Worm (Caenorhabditis elegans) whole organism, early embryonic: ENCODE results near the gene Y113G7A.16.

Experiments used
- B0310.2 ChIP-seq: sonication (generic microtip); optimal IDR thresholded peaks from 2 replicates; lab custom pipeline; 2016; ENCODE audit warnings: mild to moderate bottlenecking, missing genetic modification characterization, missing compliant biosample characterization
- F13C5.2 ChIP-seq: sonication (generic microtip); optimal IDR thresholded peaks from 2 replicates; lab custom pipeline; 2017; ENCODE audit warnings: mild to moderate bottlenecking, missing genetic modification characterization, inconsistent platforms, missing compliant biosample characterization
- aly-1 ChIP-seq: sonication (generic microtip); optimal IDR thresholded peaks from 2 replicates; lab custom pipeline; 2016; ENCODE audit warnings: missing genetic modification characterization, missing compliant biosample characterization
- ama-1 ChIP-seq: fragments of 150-350 bp; optimal IDR thresholded peaks from 2 replicates; lab custom pipeline; 2014
- ceh-13 ChIP-seq: fragments of 200-800 bp; sonication (Bioruptor generic); optimal IDR thresholded peaks from 2 replicates; lab custom pipeline; 2018; ENCODE audit warnings: mild to moderate bottlenecking, missing genetic modification characterization, missing compliant biosample characterization
- ceh-36 ChIP-seq: sonication (generic microtip); optimal IDR thresholded peaks from 2 replicates; lab custom pipeline; 2016; ENCODE audit warnings: missing genetic modification characterization, inconsistent platforms, missing compliant biosample characterization
- ets-7 ChIP-seq: sonication (generic microtip); optimal IDR thresholded peaks from 2 replicates; lab custom pipeline; 2016; ENCODE audit warnings: missing genotype, missing genetic modification characterization, missing compliant biosample characterization
- flt-1 ChIP-seq: fragments of 200-800 bp; sonication (Bioruptor generic); IDR thresholded peaks from 2 replicates; pipeline ENCODE4 v1.3.6; 2022; ENCODE audit warnings: missing genetic modification characterization, missing compliant biosample characterization
- hmbx-1 ChIP-seq: sonication (generic microtip); optimal IDR thresholded peaks from 2 replicates; lab custom pipeline; 2016; ENCODE audit warnings: mild to moderate bottlenecking, missing genetic modification characterization, missing compliant biosample characterization
- hmg-4 ChIP-seq: fragments of 200-800 bp; sonication (Bioruptor generic); optimal IDR thresholded peaks from 2 replicates; lab custom pipeline; 2018; ENCODE audit warnings: mild to moderate bottlenecking, missing genetic modification characterization, missing compliant biosample characterization
- hnd-1 ChIP-seq: sonication (generic microtip); optimal IDR thresholded peaks from 2 replicates; lab custom pipeline; 2016; ENCODE audit warnings: missing genetic modification characterization, missing compliant biosample characterization
- pes-1 ChIP-seq: fragments of 200-800 bp; sonication (Bioruptor generic); IDR thresholded peaks from 2 replicates; pipeline ENCODE4 v1.3.6; 2022; ENCODE audit warnings: missing genetic modification reagents, missing genetic modification characterization, missing compliant biosample characterization
- scrt-1 ChIP-seq: fragments of 200-800 bp; sonication (Bioruptor generic); IDR thresholded peaks from 2 replicates; pipeline ENCODE4 v1.3.6; 2022; ENCODE audit warnings: missing genetic modification characterization, missing compliant biosample characterization
- sea-1 ChIP-seq: fragments of 200-800 bp; sonication (Bioruptor generic); conservative IDR thresholded peaks from 2 replicates; pipeline ENCODE4 v1.3.6; 2022; ENCODE audit warnings: missing genetic modification characterization, missing compliant biosample characterization
- tbx-11 ChIP-seq: fragments of 200-800 bp; sonication (Bioruptor generic); IDR thresholded peaks from 2 replicates; pipeline ENCODE4 v1.3.6; 2022; ENCODE audit warnings: missing genetic modification characterization, missing compliant biosample characterization
- tbx-37 ChIP-seq: fragments of 200-800 bp; sonication (Bioruptor generic); conservative IDR thresholded peaks from 2 replicates; pipeline ENCODE4 v1.3.6; 2022; ENCODE audit warnings: missing genetic modification reagents, missing genetic modification characterization, missing compliant biosample characterization
- tra-4 ChIP-seq: sonication (generic microtip); optimal IDR thresholded peaks from 2 replicates; lab custom pipeline; 2017; ENCODE audit warnings: missing genetic modification characterization, missing compliant biosample characterization

Gene Y113G7A.16

DNA sequence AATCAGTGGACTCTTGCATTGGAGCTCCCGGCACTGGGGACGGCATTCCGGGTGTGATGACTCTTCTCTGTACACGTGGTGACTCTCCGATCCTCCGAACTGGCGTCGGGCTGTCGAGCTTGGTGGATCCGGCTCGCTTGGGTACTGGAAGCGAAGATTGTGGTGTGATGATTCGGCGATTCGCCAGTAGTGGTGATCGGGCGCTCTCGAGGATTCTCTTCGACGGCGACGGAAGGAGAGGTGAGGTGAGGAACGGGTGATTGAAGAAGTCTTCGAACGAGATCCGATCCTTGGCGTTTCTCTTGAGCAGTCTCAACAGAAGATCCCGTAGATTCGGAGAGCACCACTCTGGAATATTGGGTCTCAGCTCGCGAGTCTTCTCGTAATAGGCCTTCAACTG lies 36.7 kb upstream of the Y113G7A.16 start:
- TF ChIP-seq B0310.2 (no peak), hmg-4 (GFP tag; lab: Kevin White, UChicago) (no peak), ceh-36 (tag; lab: Kevin White, UChicago) (no peak), scrt-1 (0 out of 2 replicates have a peak, but pooled peaks have one; percentile 24), tbx-37 (GFP tag; lab: Robert Waterston, UW) (no peak), flt-1 (no peak)

DNA sequence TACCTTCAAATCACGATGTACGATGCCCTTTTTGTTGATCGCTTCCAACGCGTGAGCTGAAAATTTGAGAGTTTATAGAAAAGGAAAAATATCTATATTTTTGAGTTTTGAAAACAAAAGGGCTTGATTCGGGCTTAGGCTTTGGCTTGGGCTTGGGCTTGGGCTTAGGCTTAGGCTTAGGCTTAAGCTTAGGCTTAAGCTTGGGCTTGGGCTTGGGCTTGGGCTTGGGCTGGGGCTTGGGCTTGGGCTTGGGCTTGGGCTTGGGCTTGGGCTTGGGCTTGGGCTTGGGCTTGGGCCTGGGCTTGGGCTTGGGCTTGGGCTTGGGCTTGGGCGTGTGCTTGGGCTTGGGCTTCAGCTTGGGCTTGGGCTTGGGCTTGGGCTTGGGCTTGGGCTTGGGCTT lies 35.2 kb upstream of the Y113G7A.16 start:
- TF ChIP-seq sea-1 (no peak), scrt-1 (0 out of 2 replicates have a peak, but pooled peaks have one; percentile 41), flt-1 (no peak)

DNA sequence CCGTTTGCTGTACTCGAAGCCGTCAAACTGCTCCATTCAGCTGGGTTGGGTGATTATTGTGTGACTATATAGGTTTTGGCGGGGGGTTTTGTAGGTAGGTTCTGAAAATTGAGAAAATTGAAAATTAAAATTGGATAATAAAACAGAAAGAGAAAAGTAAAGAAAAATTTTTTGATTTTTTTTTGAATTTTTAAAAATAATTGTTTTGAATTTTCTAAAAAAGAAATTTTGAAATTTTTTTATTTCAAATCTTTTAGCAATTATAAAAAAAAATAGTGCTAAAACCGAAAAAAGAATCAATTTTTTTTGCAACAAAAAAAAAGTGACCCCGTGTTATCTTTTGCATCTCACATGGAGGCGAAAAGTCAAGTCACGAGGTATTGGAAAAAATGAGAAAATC lies 33.0 kb upstream of the Y113G7A.16 start, which contains the start of gene unc-51:
Gene unc-51 (minus strand): TSS at position 101 of the 400 bp plus-strand sequence.
- TF ChIP-seq hmg-4 (GFP tag; lab: Kevin White, UChicago) (no peak), tbx-11 (GFP tag; lab: Robert Waterston, UW) (no peak), pes-1 (GFP tag; lab: Robert Waterston, UW) (no peak), flt-1 (no peak), ama-1 (lab: Kevin White, UChicago) (no peak), aly-1 (no peak), F13C5.2 (tag; lab: Kevin White, UChicago) (no peak), tra-4 (tag; lab: Kevin White, UChicago) (no peak), hmbx-1 (no peak), ceh-13 (no peak), B0310.2 (no peak), ets-7 (tag; lab: Kevin White, UChicago) (no peak), sea-1 (no peak), ceh-36 (tag; lab: Kevin White, UChicago) (no peak), hnd-1 (tag; lab: Kevin White, UChicago) (no peak), tbx-37 (GFP tag; lab: Robert Waterston, UW) (no peak), scrt-1 (no peak)

DNA sequence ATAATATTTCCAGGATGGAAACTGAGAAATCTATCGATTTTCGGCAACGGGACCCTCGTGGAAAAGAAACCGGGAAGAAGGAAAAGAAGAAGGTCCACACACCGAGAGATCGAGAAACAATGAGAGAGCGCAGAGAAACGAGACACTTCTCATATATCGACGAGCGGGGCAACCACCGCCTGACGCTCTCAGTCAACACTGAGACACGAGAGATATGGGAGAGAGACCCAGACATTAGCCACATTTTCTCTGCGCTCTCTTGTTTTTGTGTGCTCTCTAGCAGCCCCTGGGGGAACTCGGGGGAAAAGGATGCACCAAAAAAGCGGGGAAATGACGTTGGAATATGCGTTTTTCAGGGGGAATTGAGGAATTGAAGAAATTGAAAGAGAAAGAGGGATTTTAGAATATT lies 31.7 kb upstream of the Y113G7A.16 start:
- no peak for TF ChIP-seq B0310.2
- no peak for TF ChIP-seq ets-7 (tag; lab: Kevin White, UChicago)
- peak; percentile 61 for TF ChIP-seq hmg-4 (GFP tag; lab: Kevin White, UChicago)
- TF ChIP-seq pes-1 (GFP tag; lab: Robert Waterston, UW): no peak
- no peak for TF ChIP-seq scrt-1
- TF ChIP-seq hmbx-1: no peak
- TF ChIP-seq F13C5.2 (tag; lab: Kevin White, UChicago): peak; percentile 52
- no peak for TF ChIP-seq ama-1 (lab: Kevin White, UChicago)
- no peak for TF ChIP-seq ceh-36 (tag; lab: Kevin White, UChicago)
- TF ChIP-seq aly-1: no peak

DNA sequence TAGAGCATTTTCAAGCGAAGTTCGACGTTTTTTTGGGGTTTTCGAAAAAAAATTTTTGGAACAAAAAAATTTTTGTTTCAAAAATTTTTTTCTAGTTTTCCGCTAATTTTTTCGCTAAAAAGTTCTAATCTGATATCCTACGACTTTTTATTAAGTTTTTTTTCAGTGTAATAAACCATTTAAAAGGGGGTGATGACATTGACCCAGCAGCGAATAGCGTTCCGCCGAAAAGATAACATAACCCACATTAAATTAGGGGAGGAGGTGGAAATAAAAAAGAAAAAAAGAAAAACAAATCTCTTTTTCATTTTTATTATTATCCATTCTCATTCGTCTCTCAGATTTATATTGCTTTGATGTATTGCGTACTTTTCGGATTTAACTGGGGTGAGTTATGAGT lies 29.9 kb upstream of the Y113G7A.16 start, which contains the start of gene Y60A3A.23:
Gene Y60A3A.23 (plus strand): TSS at position 301 of the 400 bp plus-strand sequence.
- TF ChIP-seq hmbx-1: no peak
- no peak for TF ChIP-seq ceh-36 (tag; lab: Kevin White, UChicago)
- TF ChIP-seq sea-1: no peak
- TF ChIP-seq hmg-4 (GFP tag; lab: Kevin White, UChicago): no peak
- TF ChIP-seq tra-4 (tag; lab: Kevin White, UChicago): no peak
- TF ChIP-seq flt-1: no peak
- no peak for TF ChIP-seq ama-1 (lab: Kevin White, UChicago)
- no peak for TF ChIP-seq hnd-1 (tag; lab: Kevin White, UChicago)
- no peak for TF ChIP-seq F13C5.2 (tag; lab: Kevin White, UChicago)
- TF ChIP-seq pes-1 (GFP tag; lab: Robert Waterston, UW): no peak
- TF ChIP-seq aly-1: no peak
- TF ChIP-seq tbx-37 (GFP tag; lab: Robert Waterston, UW): no peak
- no peak for TF ChIP-seq ceh-13
- TF ChIP-seq scrt-1: no peak
- no peak for TF ChIP-seq tbx-11 (GFP tag; lab: Robert Waterston, UW)
- TF ChIP-seq B0310.2: no peak
- no peak for TF ChIP-seq ets-7 (tag; lab: Kevin White, UChicago)

DNA sequence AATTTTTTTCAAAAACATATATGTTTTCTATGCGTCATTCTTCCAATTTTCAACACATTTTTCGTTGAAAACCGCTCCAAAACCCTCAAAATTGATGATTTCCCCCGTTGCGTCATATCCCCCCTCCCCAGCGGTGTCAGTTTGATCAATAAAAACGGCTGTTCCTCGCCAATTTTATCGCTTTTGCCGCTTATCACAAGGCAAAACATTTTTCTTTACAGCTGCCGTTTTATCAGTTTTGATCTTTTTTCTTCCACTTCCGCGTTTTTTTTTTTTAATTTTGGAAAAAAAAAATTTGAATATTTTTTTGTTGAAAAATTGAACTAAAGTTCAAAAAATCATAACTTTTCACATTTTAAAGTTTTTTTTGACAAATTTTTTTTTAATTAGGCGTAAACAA lies 26.2 kb upstream of the Y113G7A.16 start:
- TF ChIP-seq ets-7 (tag; lab: Kevin White, UChicago) (no peak), hnd-1 (tag; lab: Kevin White, UChicago) (no peak), ceh-13 (no peak), sea-1 (no peak), ceh-36 (tag; lab: Kevin White, UChicago) (no peak), flt-1 (no peak), tra-4 (tag; lab: Kevin White, UChicago) (no peak), pes-1 (GFP tag; lab: Robert Waterston, UW) (no peak), aly-1 (no peak)

DNA sequence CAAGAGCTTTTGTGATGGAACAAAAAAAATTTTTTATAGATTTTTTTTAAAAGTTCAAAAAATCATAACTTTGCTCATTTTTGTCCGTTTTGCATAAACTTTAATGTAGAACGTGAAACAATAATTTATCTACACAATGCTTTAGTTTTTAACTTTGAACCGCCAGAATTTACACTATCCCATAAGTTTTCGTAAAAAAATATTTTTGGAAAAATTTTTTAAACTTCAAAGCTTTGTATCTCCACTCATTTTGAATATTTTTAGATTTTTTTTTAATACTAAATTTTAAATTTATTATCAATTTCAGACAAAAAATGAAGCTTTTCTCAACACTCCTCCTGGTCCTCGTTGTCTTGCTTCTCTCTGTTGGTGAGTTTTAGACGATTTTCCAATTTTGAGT lies 25.7 kb upstream of the Y113G7A.16 start, which contains the start of gene Y60A3A.21:
Gene Y60A3A.21 (plus strand): TSS at position 301 of the 400 bp plus-strand sequence.
- TF ChIP-seq hnd-1 (tag; lab: Kevin White, UChicago): no peak
- TF ChIP-seq ets-7 (tag; lab: Kevin White, UChicago): no peak
- TF ChIP-seq aly-1: no peak
- no peak for TF ChIP-seq hmbx-1
- no peak for TF ChIP-seq hmg-4 (GFP tag; lab: Kevin White, UChicago)
- no peak for TF ChIP-seq pes-1 (GFP tag; lab: Robert Waterston, UW)
- no peak for TF ChIP-seq B0310.2
- TF ChIP-seq tbx-11 (GFP tag; lab: Robert Waterston, UW): no peak
- no peak for TF ChIP-seq flt-1
- no peak for TF ChIP-seq scrt-1
- no peak for TF ChIP-seq ceh-36 (tag; lab: Kevin White, UChicago)
- TF ChIP-seq sea-1: no peak
- TF ChIP-seq tra-4 (tag; lab: Kevin White, UChicago): no peak
- TF ChIP-seq ama-1 (lab: Kevin White, UChicago): no peak
- TF ChIP-seq tbx-37 (GFP tag; lab: Robert Waterston, UW): no peak
- no peak for TF ChIP-seq ceh-13

DNA sequence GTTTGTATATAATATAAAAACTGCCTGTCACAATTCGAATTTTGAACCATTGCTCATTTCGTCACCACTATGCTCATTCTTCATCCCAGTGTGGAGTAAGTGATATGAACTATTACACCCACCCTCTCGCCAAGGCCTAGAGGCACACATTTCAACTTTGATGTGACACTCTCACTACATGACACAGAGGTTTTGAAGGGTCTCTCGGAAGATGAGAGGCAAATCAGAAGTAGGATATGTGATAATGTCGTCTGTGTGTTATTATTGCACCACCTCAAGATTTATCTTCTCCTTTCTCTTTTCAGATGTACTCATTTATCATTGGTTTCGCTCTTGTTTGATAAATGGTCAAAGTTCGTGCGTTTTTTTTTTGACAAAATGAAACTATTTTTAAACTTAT lies 16.0 kb upstream of the Y113G7A.16 start:
- TF ChIP-seq ceh-36 (tag; lab: Kevin White, UChicago): no peak
- no peak for TF ChIP-seq flt-1
- TF ChIP-seq sea-1: no peak
- TF ChIP-seq tbx-11 (GFP tag; lab: Robert Waterston, UW): no peak
- TF ChIP-seq scrt-1: no peak
- no peak for TF ChIP-seq F13C5.2 (tag; lab: Kevin White, UChicago)
- TF ChIP-seq pes-1 (GFP tag; lab: Robert Waterston, UW): no peak
- no peak for TF ChIP-seq B0310.2
- TF ChIP-seq ama-1 (lab: Kevin White, UChicago): no peak
- TF ChIP-seq ceh-13: no peak
- no peak for TF ChIP-seq hnd-1 (tag; lab: Kevin White, UChicago)
- TF ChIP-seq hmg-4 (GFP tag; lab: Kevin White, UChicago): no peak
